Worm (Caenorhabditis elegans) whole organism, mixed stage, embryonic: ENCODE measurements around the gene Y82E9BR.5.

Experiments
- ceh-43 ChIP-seq: fragments of 200-800 bp; sonication (Bioruptor generic); optimal IDR thresholded peaks from 2 replicates; lab custom pipeline; 2018; ENCODE audit warnings: mild to moderate bottlenecking, missing genetic modification characterization, moderate library complexity, missing compliant biosample characterization
- ceh-83 ChIP-seq: fragments of 200-800 bp; sonication (Bioruptor generic); optimal IDR thresholded peaks from 2 replicates; lab custom pipeline; 2018; ENCODE audit warnings: mild to moderate bottlenecking, missing genetic modification characterization, missing compliant biosample characterization
- elt-3 ChIP-seq: fragments of 150-350 bp; optimal IDR thresholded peaks from 2 replicates; lab custom pipeline; 2014; ENCODE audit warnings: missing biosample characterization, missing genetic modification characterization
- ham-2 ChIP-seq: fragments of 200-800 bp; sonication (Bioruptor generic); optimal IDR thresholded peaks from 2 replicates; lab custom pipeline; 2018; ENCODE audit warnings: mild to moderate bottlenecking, missing genetic modification characterization, missing compliant biosample characterization
- lin-13 ChIP-seq: fragments of 150-350 bp; optimal IDR thresholded peaks from 2 replicates; lab custom pipeline; 2014; ENCODE audit warnings: missing biosample characterization, missing genetic modification characterization
- lsy-2 ChIP-seq: fragments of 150-350 bp; optimal IDR thresholded peaks from 2 replicates; lab custom pipeline; 2014; ENCODE audit warnings: missing biosample characterization, missing genetic modification characterization
- nhr-28 ChIP-seq: fragments of 150-350 bp; optimal IDR thresholded peaks from 2 replicates; lab custom pipeline; 2014; ENCODE audit warnings: missing biosample characterization, missing genetic modification characterization
- pha-4 ChIP-seq: fragments of 150-350 bp; optimal IDR thresholded peaks from 2 replicates; lab custom pipeline; 2018; ENCODE audit warnings: missing biosample characterization, missing genetic modification reagents, missing genetic modification characterization
- snpc-4 ChIP-seq: fragments of 150-350 bp; optimal IDR thresholded peaks from 2 replicates; lab custom pipeline; 2014; ENCODE audit warnings: missing biosample characterization, missing genetic modification characterization
- tbx-8 ChIP-seq: fragments of 200-800 bp; sonication (Bioruptor generic); optimal IDR thresholded peaks from 2 replicates; lab custom pipeline; 2018; ENCODE audit warnings: mild to moderate bottlenecking, missing genetic modification characterization, moderate library complexity, missing compliant biosample characterization
- unc-62 ChIP-seq: fragments of 150-350 bp; optimal IDR thresholded peaks from 2 replicates; lab custom pipeline; 2014; ENCODE audit warnings: missing biosample characterization, missing genetic modification reagents, missing genetic modification characterization

- TF ChIP-seq lin-13 (tag; lab: Kevin White, UChicago) = no peak
- TF ChIP-seq elt-3 (tag; lab: Kevin White, UChicago) = no peak
- no peak for TF ChIP-seq unc-62
- no peak for TF ChIP-seq nhr-28
- TF ChIP-seq snpc-4 = no peak
- no peak for TF ChIP-seq lsy-2 (tag; lab: Kevin White, UChicago)
- TF ChIP-seq ceh-43 = no peak
- TF ChIP-seq ceh-83 (GFP tag; lab: Kevin White, UChicago) = no peak
- TF ChIP-seq tbx-8 (GFP tag; lab: Kevin White, UChicago) = no peak
- no peak for TF ChIP-seq pha-4
- TF ChIP-seq ham-2 (GFP tag; lab: Kevin White, UChicago) = no peak
Measured at ce11 chrIII:1395355-1395754, 11.2 kb downstream of the Y82E9BR.5 start.
